Fruit fly (Drosophila melanogaster) whole organism, embryonic: ENCODE measurements around the gene Cwc25.
A peak's percentile ranks its signal among the peaks of the same experiment; 100 is the strongest.

Experiments
- ATbp ChIP-seq: fragments of 200-800 bp; sonication (Bioruptor generic); optimal IDR thresholded peaks from 2 replicates; lab custom pipeline; 2017; ENCODE audit warnings: missing biosample characterization, mild to moderate bottlenecking, missing genetic modification characterization, missing genetic modification reagents
- CG10274 ChIP-seq: fragments of 200-800 bp; sonication (Bioruptor generic); optimal IDR thresholded peaks from 3 replicates; lab custom pipeline; 2017; ENCODE audit warnings: missing biosample characterization, mild to moderate bottlenecking, missing genetic modification characterization
- CG10366 ChIP-seq: fragments of 200-800 bp; sonication (Bioruptor generic); IDR thresholded peaks from 2 replicates; pipeline ENCODE4 v1.3.6; 2022; ENCODE audit warnings: missing biosample characterization, missing genetic modification characterization
- CG11504 ChIP-seq: fragments of 200-800 bp; sonication (Bioruptor generic); optimal IDR thresholded peaks from 3 replicates; lab custom pipeline; 2019; ENCODE audit warnings: missing biosample characterization, mild to moderate bottlenecking, missing genetic modification characterization, moderate library complexity
- CG11560 ChIP-seq: fragments of 200-800 bp; sonication (Bioruptor generic); IDR thresholded peaks from 3 replicates; pipeline ENCODE4 v1.3.6; 2022; ENCODE audit warnings: missing biosample characterization, missing genetic modification characterization
- CG12219 ChIP-seq: fragments of 200-800 bp; sonication (Bioruptor generic); optimal IDR thresholded peaks from 3 replicates; lab custom pipeline; 2018; ENCODE audit warnings: missing biosample characterization, mild to moderate bottlenecking, missing genetic modification characterization
- CG12391 ChIP-seq: fragments of 200-800 bp; sonication (Bioruptor generic); optimal IDR thresholded peaks from 3 replicates; lab custom pipeline; 2018; ENCODE audit warnings: missing biosample characterization, mild to moderate bottlenecking, missing genetic modification characterization, moderate library complexity
- CG13624 ChIP-seq: fragments of 200-800 bp; sonication (Bioruptor generic); optimal IDR thresholded peaks from 2 replicates; lab custom pipeline; 2016; ENCODE audit warnings: missing biosample characterization, missing genetic modification characterization
- CG14014 ChIP-seq: fragments of 200-800 bp; sonication (Bioruptor generic); IDR thresholded peaks from 2 replicates; pipeline ENCODE4 v1.3.6; 2022; ENCODE audit warnings: missing biosample characterization, missing genetic modification characterization
- CG14667 ChIP-seq: fragments of 200-800 bp; sonication (Bioruptor generic); IDR thresholded peaks from 2 replicates; pipeline ENCODE4 v1.3.6; 2022; ENCODE audit warnings: missing biosample characterization, missing genetic modification characterization
- CG1603 ChIP-seq: fragments of 200-800 bp; sonication (Bioruptor generic); optimal IDR thresholded peaks from 2 replicates; lab custom pipeline; 2019; ENCODE audit warnings: missing biosample characterization, mild to moderate bottlenecking, missing genetic modification characterization, moderate library complexity
- CG16863 ChIP-seq: fragments of 200-800 bp; sonication (Bioruptor generic); optimal IDR thresholded peaks from 3 replicates; lab custom pipeline; 2016; ENCODE audit warnings: missing biosample characterization, missing genetic modification characterization
- CG17912 ChIP-seq: fragments of 200-800 bp; sonication (Bioruptor generic); optimal IDR thresholded peaks from 2 replicates; lab custom pipeline; 2018; ENCODE audit warnings: missing biosample characterization, mild to moderate bottlenecking, missing genetic modification characterization
- CG30403 ChIP-seq: fragments of 200-800 bp; sonication (Bioruptor generic); optimal IDR thresholded peaks from 3 replicates; lab custom pipeline; 2016; ENCODE audit warnings: missing biosample characterization, missing genetic modification characterization
- CG32532 ChIP-seq: fragments of 200-800 bp; sonication (Bioruptor generic); IDR thresholded peaks from 2 replicates; pipeline ENCODE4 v1.3.6; 2022; ENCODE audit warnings: missing biosample characterization, missing genetic modification characterization
- CG33557 ChIP-seq: fragments of 200-800 bp; sonication (Bioruptor generic); optimal IDR thresholded peaks from 2 replicates; lab custom pipeline; 2019; ENCODE audit warnings: missing biosample characterization, mild to moderate bottlenecking, missing genetic modification characterization, moderate library complexity
- CG42726 ChIP-seq: fragments of 200-800 bp; sonication (Bioruptor generic); IDR thresholded peaks from 2 replicates; pipeline ENCODE4 v1.3.6; 2022; ENCODE audit warnings: missing biosample characterization, missing genetic modification characterization; ENCODE audit not compliant: partially characterized antibody
- CG4282 ChIP-seq: fragments of 200-800 bp; sonication (Bioruptor generic); optimal IDR thresholded peaks from 2 replicates; lab custom pipeline; 2016; ENCODE audit warnings: missing biosample characterization, missing genetic modification characterization
- CG7839 ChIP-seq: fragments of 200-800 bp; sonication (Bioruptor generic); optimal IDR thresholded peaks from 3 replicates; lab custom pipeline; 2018; ENCODE audit warnings: missing biosample characterization, mild to moderate bottlenecking, missing genetic modification characterization, moderate library complexity
- CG7928 ChIP-seq: fragments of 200-800 bp; sonication (Bioruptor generic); optimal IDR thresholded peaks from 2 replicates; lab custom pipeline; 2017; ENCODE audit warnings: missing biosample characterization, mild to moderate bottlenecking, missing genetic modification characterization
- CG8359 ChIP-seq: fragments of 200-800 bp; sonication (Bioruptor generic); optimal IDR thresholded peaks from 2 replicates; lab custom pipeline; 2017; ENCODE audit warnings: missing biosample characterization, mild to moderate bottlenecking, missing genetic modification characterization, borderline replicate concordance
- CG8924 ChIP-seq: fragments of 200-800 bp; optimal IDR thresholded peaks from 3 replicates; lab custom pipeline; 2019; ENCODE audit warnings: missing biosample characterization, mild to moderate bottlenecking, missing genetic modification characterization, moderate library complexity
- Dad ChIP-seq: fragments of 200-800 bp; sonication (Bioruptor generic); optimal IDR thresholded peaks from 3 replicates; lab custom pipeline; 2016; ENCODE audit warnings: missing biosample characterization, missing genetic modification characterization
- Dip2 ChIP-seq: fragments of 200-800 bp; sonication (Bioruptor generic); IDR thresholded peaks from 2 replicates; pipeline ENCODE4 v1.3.6; 2022; ENCODE audit warnings: missing biosample characterization, missing genetic modification characterization
- Fer1 ChIP-seq: fragments of 200-800 bp; sonication (Bioruptor generic); optimal IDR thresholded peaks from 2 replicates; lab custom pipeline; 2017; ENCODE audit warnings: missing biosample characterization, mild to moderate bottlenecking, missing genetic modification characterization
- MBD-R2 ChIP-seq: fragments of 200-800 bp; sonication (Bioruptor generic); IDR thresholded peaks from 2 replicates; pipeline ENCODE4 v1.3.6; 2022; ENCODE audit warnings: missing biosample characterization, missing genetic modification characterization
- Meics ChIP-seq: fragments of 200-800 bp; sonication (Bioruptor generic); optimal IDR thresholded peaks from 2 replicates; lab custom pipeline; 2017; ENCODE audit warnings: missing biosample characterization, mild to moderate bottlenecking, missing genetic modification characterization
- Neu2 ChIP-seq: fragments of 200-800 bp; sonication (Bioruptor generic); optimal IDR thresholded peaks from 3 replicates; lab custom pipeline; 2016; ENCODE audit warnings: missing biosample characterization, missing genetic modification characterization, borderline replicate concordance
- PHDP ChIP-seq: fragments of 200-800 bp; sonication (Bioruptor generic); optimal IDR thresholded peaks from 3 replicates; lab custom pipeline; 2018; ENCODE audit warnings: missing biosample characterization, mild to moderate bottlenecking, missing genetic modification characterization, moderate library complexity
- cwo ChIP-seq: fragments of 200-800 bp; sonication (Bioruptor generic); optimal IDR thresholded peaks from 3 replicates; lab custom pipeline; 2017; ENCODE audit warnings: missing biosample characterization, missing genetic modification characterization, mild to moderate bottlenecking, moderate library complexity, missing genetic modification reagents
- dmrt99B ChIP-seq: fragments of 200-800 bp; sonication (Bioruptor generic); optimal IDR thresholded peaks from 2 replicates; lab custom pipeline; 2018; ENCODE audit warnings: missing biosample characterization, mild to moderate bottlenecking, missing genetic modification characterization, moderate library complexity
- emc ChIP-seq: fragments of 200-800 bp; sonication (Bioruptor generic); optimal IDR thresholded peaks from 2 replicates; lab custom pipeline; 2016; ENCODE audit warnings: missing biosample characterization, missing genetic modification characterization
- eve ChIP-seq, 2 experiments: fragments of >200 bp; optimal IDR thresholded peaks; 2 replicates each; lab custom pipeline; 2017; ENCODE audit warnings: missing biosample characterization in 2 of 2, missing genetic modification characterization in 2 of 2
- gce ChIP-seq: fragments of 200-800 bp; sonication (Bioruptor generic); IDR thresholded peaks from 3 replicates; pipeline ENCODE4 v1.3.6; 2022; ENCODE audit warnings: missing biosample characterization, missing genetic modification characterization
- hkb ChIP-seq, 2 experiments: fragments of 200-800 bp in 1 of 2; fragments of >200 bp in 1 of 2; sonication (Bioruptor generic) in 1 of 2; IDR thresholded peaks in 1 of 2; optimal IDR thresholded peaks in 1 of 2; 2 replicates each; pipeline versions ENCODE4 v1.3.6 to Lab custom; 2017 to 2022; ENCODE audit warnings: missing biosample characterization in 1 of 2, missing genetic modification characterization in 1 of 2
- lov ChIP-seq, 2 experiments: fragments of 200-800 bp in 1 of 2; fragments of >200 bp in 1 of 2; sonication (Bioruptor generic) in 1 of 2; IDR thresholded peaks in 1 of 2; optimal IDR thresholded peaks in 1 of 2; 2 replicates in 1 of 2; 3 replicates in 1 of 2; pipeline versions ENCODE4 v1.3.6 to Lab custom; 2017 to 2022; ENCODE audit warnings: missing biosample characterization in 1 of 2, missing genetic modification characterization in 1 of 2
- maf-S ChIP-seq: fragments of 200-800 bp; sonication (Bioruptor generic); optimal IDR thresholded peaks from 2 replicates; lab custom pipeline; 2016; ENCODE audit warnings: missing biosample characterization, missing genetic modification characterization
- onecut ChIP-seq: fragments of 200-800 bp; sonication (Bioruptor generic); IDR thresholded peaks from 2 replicates; pipeline ENCODE4 v1.3.6; 2022; ENCODE audit warnings: missing biosample characterization, missing genetic modification characterization
- pfk ChIP-seq: fragments of 200-800 bp; sonication (Bioruptor generic); optimal IDR thresholded peaks from 2 replicates; lab custom pipeline; 2018; ENCODE audit warnings: missing biosample characterization, mild to moderate bottlenecking, missing genetic modification characterization, moderate library complexity
- pho ChIP-seq: fragments of 200-800 bp; sonication (Bioruptor generic); optimal IDR thresholded peaks from 2 replicates; lab custom pipeline; 2016; ENCODE audit warnings: missing biosample characterization, missing genetic modification characterization
- schlank ChIP-seq: fragments of 200-800 bp; sonication (Bioruptor generic); optimal IDR thresholded peaks from 2 replicates; lab custom pipeline; 2018; ENCODE audit warnings: missing biosample characterization, mild to moderate bottlenecking, missing genetic modification characterization
- sim ChIP-seq: fragments of 200-800 bp; sonication (Bioruptor generic); IDR thresholded peaks from 2 replicates; pipeline ENCODE4 v1.3.6; 2022; ENCODE audit warnings: missing biosample characterization, missing genetic modification characterization
- sisA ChIP-seq: fragments of 200-800 bp; sonication (Bioruptor generic); IDR thresholded peaks from 2 replicates; pipeline ENCODE4 v1.3.6; 2022; ENCODE audit warnings: missing biosample characterization, missing genetic modification characterization
- sr ChIP-seq: fragments of 200-800 bp; sonication (Bioruptor generic); IDR thresholded peaks from 3 replicates; pipeline ENCODE4 v1.3.6; 2022; ENCODE audit warnings: missing biosample characterization, missing genetic modification characterization
- tgo ChIP-seq: fragments of 200-800 bp; sonication (Bioruptor generic); IDR thresholded peaks from 3 replicates; pipeline ENCODE4 v1.3.6; 2022; ENCODE audit warnings: missing biosample characterization, missing genetic modification characterization
- toy ChIP-seq: fragments of 200-800 bp; sonication (Bioruptor generic); IDR thresholded peaks from 2 replicates; pipeline ENCODE4 v1.3.6; 2022; ENCODE audit warnings: missing biosample characterization, missing genetic modification characterization
- twi ChIP-seq: fragments of 200-800 bp; optimal IDR thresholded peaks from 2 replicates; lab custom pipeline; 2019; ENCODE audit warnings: missing biosample characterization, mild to moderate bottlenecking, missing genetic modification characterization, moderate library complexity
- vvl ChIP-seq: fragments of 200-800 bp; sonication (Bioruptor generic); IDR thresholded peaks from 2 replicates; pipeline ENCODE4 v1.3.6; 2022; ENCODE audit warnings: missing biosample characterization, missing genetic modification characterization

The Cwc25 gene

DNA sequence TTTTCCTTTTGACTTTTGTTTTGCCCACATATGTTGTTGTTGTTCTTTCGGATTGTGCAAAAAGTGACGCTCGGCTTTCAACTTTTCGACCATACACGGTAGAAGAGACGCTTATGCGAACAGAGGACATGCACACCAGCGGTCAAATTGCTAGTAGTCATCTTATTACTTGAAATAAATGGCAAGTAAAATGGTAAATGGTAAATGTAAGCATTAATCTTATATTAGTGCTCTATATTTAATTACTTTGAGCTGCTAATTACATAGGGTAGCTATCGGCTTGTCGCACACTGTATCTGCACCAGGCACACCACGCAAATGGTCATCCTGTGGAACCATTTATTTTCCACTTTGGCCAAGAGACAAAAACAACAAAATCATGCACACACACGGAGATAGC, 23.6 kb upstream of the Cwc25 start (continued):
- TF ChIP-seq CG8924 (tag; lab: Kevin White, UChicago) (no peak), schlank (tag; lab: Kevin White, UChicago) (no peak), CG4282 (GFP tag; lab: Kevin White, UChicago) (no peak), CG7839 (tag; lab: Kevin White, UChicago) (peak; percentile 33), sisA (GFP tag; lab: Robert Waterston, UW) (peak; percentile 51; the same call in 1 of the 2 replicates), CG12391 (tag; lab: Kevin White, UChicago) (peak; percentile 0), eve (GFP tag; optimal IDR thresholded peaks at IDR 0.05; lab: Kevin White, UChicago) (no peak), dmrt99B (tag; lab: Kevin White, UChicago) (peak; percentile 37), gce (no peak), CG33557 (no peak), cwo (no peak)

DNA sequence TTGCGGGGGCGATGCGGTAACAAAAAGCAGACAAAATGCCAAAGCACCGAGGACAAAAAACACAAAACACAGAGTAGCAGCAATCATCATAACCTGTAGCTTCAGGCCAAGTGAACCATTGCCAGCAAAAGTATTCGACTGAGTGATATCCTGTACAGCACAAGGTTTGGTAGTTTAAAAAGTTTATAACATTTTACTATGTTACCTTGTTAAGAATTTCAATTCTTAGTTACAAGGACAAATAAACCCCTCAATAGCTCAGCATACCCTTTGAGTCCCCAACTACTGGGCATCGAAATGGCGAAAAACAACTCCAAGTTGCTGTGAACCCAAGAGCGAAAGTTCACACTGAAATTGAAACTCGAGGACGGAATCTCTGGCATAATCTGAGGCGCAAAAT, 21.8 kb upstream of the Cwc25 start:
- TF ChIP-seq CG10274 (GFP tag; lab: Kevin White, UChicago) (no peak), dmrt99B (tag; lab: Kevin White, UChicago) (peak; percentile 30), sr (GFP tag; lab: Robert Waterston, UW) (no peak), Meics (GFP tag; lab: Kevin White, UChicago) (peak; percentile 42), maf-S (GFP tag; lab: Kevin White, UChicago) (no peak), pfk (GFP tag; lab: Kevin White, UChicago) (no peak), Neu2 (GFP tag; lab: Kevin White, UChicago) (no peak), onecut (GFP tag; lab: Robert Waterston, UW) (no peak), CG13624 (GFP tag; lab: Kevin White, UChicago) (peak; percentile 5), CG12219 (GFP tag; lab: Kevin White, UChicago) (no peak), gce (no peak), Dad (GFP tag; lab: Kevin White, UChicago) (no peak), pho (peak; percentile 13), Fer1 (GFP tag; lab: Kevin White, UChicago) (peak; percentile 17), CG1603 (peak; percentile 31), MBD-R2 (peak; percentile 24; the same call in 1 of the 2 replicates), CG17912 (no peak), CG32532 (GFP tag; lab: Robert Waterston, UW) (peak; percentile 56), ATbp (GFP tag; lab: Kevin White, UChicago) (no peak), twi (tag; lab: Kevin White, UChicago) (no peak), hkb (optimal IDR thresholded peaks at IDR 0.05; lab: Kevin White, UChicago) (no peak), hkb (GFP tag; IDR thresholded peaks at IDR 0.05; lab: Robert Waterston, UW) (0 out of 2 replicates have a peak, but pooled peaks have one; percentile 20), lov (optimal IDR thresholded peaks at IDR 0.05; lab: Kevin White, UChicago) (no peak), lov (GFP tag; IDR thresholded peaks at IDR 0.05; lab: Robert Waterston, UW) (no peak), CG7928 (GFP tag; lab: Kevin White, UChicago) (no peak), emc (no peak), PHDP (peak; percentile 17), tgo (GFP tag; lab: Robert Waterston, UW) (peak; percentile 36; the same call in 1 of the 3 replicates), toy (GFP tag; lab: Robert Waterston, UW) (no peak), CG30403 (peak; percentile 17), CG8359 (GFP tag; lab: Kevin White, UChicago) (no peak), CG11504 (peak; percentile 48), CG42726 (GFP tag; lab: Robert Waterston, UW) (no peak), CG14014 (GFP tag; lab: Robert Waterston, UW) (0 out of 2 replicates have a peak, but pooled peaks have one; percentile 28), CG14667 (GFP tag; lab: Robert Waterston, UW) (0 out of 2 replicates have a peak, but pooled peaks have one; percentile 13), Dip2 (GFP tag; lab: Robert Waterston, UW) (no peak), sim (no peak), CG16863 (GFP tag; lab: Kevin White, UChicago) (no peak), CG11560 (tag; lab: Robert Waterston, UW) (0 out of 3 replicates have a peak, but pooled peaks have one; percentile 28), CG10366 (GFP tag; lab: Robert Waterston, UW) (peak; percentile 36), vvl (GFP tag; lab: Robert Waterston, UW) (peak; percentile 53; the same call in 1 of the 2 replicates)
